Fruit fly (Drosophila melanogaster): ENCODE data around the gene Nepl15.

DNA sequence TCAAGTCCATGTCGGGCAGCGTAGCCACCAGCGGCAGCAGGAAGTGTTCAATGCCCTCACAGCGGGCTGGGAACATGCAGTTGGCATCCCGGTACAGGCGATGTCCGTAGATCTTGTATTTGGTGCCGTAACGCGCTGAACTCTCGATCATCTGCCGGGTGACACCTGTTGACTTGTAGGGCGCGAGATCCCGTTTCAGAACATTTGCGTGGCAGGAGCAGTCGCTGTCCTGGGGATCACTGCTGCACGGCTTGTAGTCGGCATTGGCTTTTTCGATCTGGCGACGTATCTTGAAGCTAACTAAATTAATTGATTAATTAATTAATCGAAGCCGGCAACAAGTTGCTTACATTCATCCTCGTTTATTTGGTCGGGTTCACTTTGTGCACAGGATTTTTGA lies 15.9 kb downstream of the Nepl15 start:
- TF ChIP-seq ttk (optimal IDR thresholded peaks at IDR 0.05) (no peak), psq (optimal IDR thresholded peaks at IDR 0.05) (no peak), insv (optimal IDR thresholded peaks at IDR 0.05) (no peak), Myc (optimal IDR thresholded peaks at IDR 0.05) (no peak), h (optimal IDR thresholded peaks at IDR 0.05) (no peak), Sin3A (optimal IDR thresholded peaks at IDR 0.05) (no peak)
